Worm (Caenorhabditis elegans) whole organism, L1 larva: ENCODE data around the gene duxl-1.

Source experiments
- blmp-1 ChIP-seq: fragments of 150-350 bp; optimal IDR thresholded peaks from 2 replicates; lab custom pipeline; 2014; ENCODE audit warnings: missing biosample characterization, missing genetic modification characterization
- ceh-90 ChIP-seq: sonication (generic microtip); optimal IDR thresholded peaks from 2 replicates; lab custom pipeline; 2016; ENCODE audit warnings: missing genetic modification characterization, missing compliant biosample characterization
- dpl-1 ChIP-seq, 3 experiments: fragments of 150-350 bp in 2 of 3; sonication (generic microtip) in 1 of 3; optimal IDR thresholded peaks; 2 replicates each; lab custom pipeline; 2014 to 2017; ENCODE audit warnings: missing biosample characterization in 3 of 3, missing genetic modification characterization in 3 of 3, missing genetic modification reagents in 3 of 3
- efl-1 ChIP-seq, 4 experiments: fragments of 150-350 bp; optimal IDR thresholded peaks in 3 of 4; peaks in 1 of 4; 1 replicate in 1 of 4; 2 replicates in 3 of 4; lab custom pipeline; 2014; ENCODE audit warnings: missing biosample characterization in 2 of 4, missing genetic modification characterization in 2 of 4, missing genetic modification reagents in 2 of 4
- efl-3 ChIP-seq: fragments of 200-800 bp; sonication (Bioruptor generic); optimal IDR thresholded peaks from 2 replicates; lab custom pipeline; 2018; ENCODE audit warnings: mild to moderate bottlenecking, missing genetic modification characterization, missing compliant biosample characterization
- egl-13 ChIP-seq: sonication (generic microtip); optimal IDR thresholded peaks from 2 replicates; lab custom pipeline; 2016; ENCODE audit warnings: missing genotype, missing genetic modification reagents, missing genetic modification characterization, missing compliant biosample characterization
- egl-27 ChIP-seq, 2 experiments: fragments of 150-350 bp in 1 of 2; sonication (generic microtip); optimal IDR thresholded peaks; 3 replicates each; lab custom pipeline; 2017 to 2018; ENCODE audit warnings: missing biosample characterization in 2 of 2, missing genetic modification characterization in 2 of 2, missing genetic modification reagents in 2 of 2
- elt-2 ChIP-seq: sonication (generic microtip); optimal IDR thresholded peaks from 2 replicates; lab custom pipeline; 2016; ENCODE audit warnings: missing genetic modification characterization, mild to moderate bottlenecking, inconsistent platforms, missing compliant biosample characterization, missing genetic modification reagents
- elt-3 ChIP-seq, 6 experiments: fragments of 150-350 bp in 1 of 6; sonication (generic microtip); optimal IDR thresholded peaks; 2 replicates each; lab custom pipeline; 2017 to 2018; ENCODE audit warnings: missing biosample characterization in 6 of 6, missing genetic modification characterization in 6 of 6, inconsistent platforms in 1 of 6
- fos-1 ChIP-seq: fragments of 150-350 bp; optimal IDR thresholded peaks from 2 replicates; lab custom pipeline; 2014; ENCODE audit warnings: missing biosample characterization, missing genetic modification characterization
- hlh-17 ChIP-seq: fragments of 200-800 bp; sonication (Bioruptor generic); optimal IDR thresholded peaks from 2 replicates; lab custom pipeline; 2018; ENCODE audit warnings: missing genetic modification characterization, mild to moderate bottlenecking, missing compliant biosample characterization, moderate library complexity, borderline replicate concordance
- hlh-4 ChIP-seq: sonication (generic microtip); optimal IDR thresholded peaks from 2 replicates; lab custom pipeline; 2016; ENCODE audit warnings: mild to moderate bottlenecking, missing genetic modification characterization, missing compliant biosample characterization
- hpl-2 ChIP-seq: fragments of 150-350 bp; optimal IDR thresholded peaks from 2 replicates; lab custom pipeline; 2014; ENCODE audit warnings: missing biosample characterization, missing genetic modification reagents, missing genetic modification characterization
- irx-1 ChIP-seq: sonication (generic microtip); optimal IDR thresholded peaks from 2 replicates; lab custom pipeline; 2016; ENCODE audit warnings: missing genetic modification characterization, missing compliant biosample characterization
- jun-1 ChIP-seq: fragments of 150-350 bp; optimal IDR thresholded peaks from 2 replicates; lab custom pipeline; 2014; ENCODE audit warnings: missing biosample characterization, missing genetic modification reagents, missing genetic modification characterization
- lin-13 ChIP-seq: fragments of 150-350 bp; optimal IDR thresholded peaks from 2 replicates; lab custom pipeline; 2014; ENCODE audit warnings: missing biosample characterization, missing genetic modification reagents, missing genetic modification characterization
- lin-35 ChIP-seq, 2 experiments: fragments of 150-350 bp; optimal IDR thresholded peaks; 2 replicates each; lab custom pipeline; 2014; ENCODE audit warnings: missing biosample characterization in 2 of 2, missing genetic modification characterization in 2 of 2, missing genetic modification reagents in 2 of 2
- mef-2 ChIP-seq: fragments of 150-350 bp; optimal IDR thresholded peaks from 2 replicates; lab custom pipeline; 2014; ENCODE audit warnings: missing biosample characterization, missing genetic modification characterization
- nhr-11 ChIP-seq: fragments of 150-350 bp; optimal IDR thresholded peaks from 2 replicates; lab custom pipeline; 2014; ENCODE audit warnings: missing biosample characterization, missing genetic modification characterization
- nhr-12 ChIP-seq: sonication (generic microtip); optimal IDR thresholded peaks from 2 replicates; lab custom pipeline; 2017; ENCODE audit warnings: missing biosample characterization, missing genetic modification characterization
- nhr-47 ChIP-seq: sonication (generic microtip); optimal IDR thresholded peaks from 2 replicates; lab custom pipeline; 2016; ENCODE audit warnings: mild to moderate bottlenecking, missing genetic modification characterization, moderate library complexity, missing compliant biosample characterization
- nhr-71 ChIP-seq: sonication (generic microtip); optimal IDR thresholded peaks from 2 replicates; lab custom pipeline; 2016; ENCODE audit warnings: mild to moderate bottlenecking, missing genetic modification characterization, moderate library complexity, missing compliant biosample characterization
- nhr-76 ChIP-seq: sonication (generic microtip); optimal IDR thresholded peaks from 2 replicates; lab custom pipeline; 2017; ENCODE audit warnings: missing biosample characterization, missing genetic modification characterization
- nhr-84 ChIP-seq: sonication (generic microtip); optimal IDR thresholded peaks from 2 replicates; lab custom pipeline; 2017; ENCODE audit warnings: missing biosample characterization, missing genetic modification characterization
- pag-3 ChIP-seq: sonication (generic microtip); optimal IDR thresholded peaks from 2 replicates; lab custom pipeline; 2017; ENCODE audit warnings: missing genetic modification characterization, mild to moderate bottlenecking, missing compliant biosample characterization, antibody characterized with exemption, borderline replicate concordance; ENCODE audit not compliant: insufficient read depth
- pax-3 ChIP-seq: fragments of 200-800 bp; sonication (Bioruptor generic); optimal IDR thresholded peaks from 2 replicates; lab custom pipeline; 2018; ENCODE audit warnings: mild to moderate bottlenecking, missing genetic modification characterization, moderate library complexity, missing compliant biosample characterization
- skn-1 ChIP-seq: fragments of 150-350 bp; optimal IDR thresholded peaks from 2 replicates; lab custom pipeline; 2014; ENCODE audit warnings: missing biosample characterization, missing genetic modification characterization
- tlp-1 ChIP-seq: fragments of 150-350 bp; optimal IDR thresholded peaks from 2 replicates; lab custom pipeline; 2014; ENCODE audit warnings: missing biosample characterization, missing genetic modification characterization
- unc-30 ChIP-seq: sonication (generic microtip); optimal IDR thresholded peaks from 2 replicates; lab custom pipeline; 2017; ENCODE audit warnings: missing biosample characterization, missing genetic modification characterization
- unc-86 ChIP-seq: sonication (generic microtip); optimal IDR thresholded peaks from 2 replicates; lab custom pipeline; 2016; ENCODE audit warnings: missing genetic modification characterization, missing compliant biosample characterization
- xbp-1 ChIP-seq: sonication (generic microtip); optimal IDR thresholded peaks from 2 replicates; lab custom pipeline; 2016; ENCODE audit warnings: missing genetic modification characterization, missing compliant biosample characterization
- zag-1 ChIP-seq: fragments of 150-350 bp; optimal IDR thresholded peaks from 2 replicates; lab custom pipeline; 2014; ENCODE audit warnings: missing biosample characterization, missing genetic modification characterization
- ztf-4 ChIP-seq: fragments of 150-350 bp; optimal IDR thresholded peaks from 2 replicates; lab custom pipeline; 2014; ENCODE audit warnings: missing biosample characterization, missing genetic modification characterization

The duxl-1 gene

ce11 chrII:1618948-1619347, 44.6 kb upstream of the duxl-1 start, which contains the start of gene fbxa-166:
fbxa-166 (minus strand) TSS chrII:1619048.
- TF ChIP-seq nhr-84 (tag; lab: Kevin White, UChicago) (no peak), hlh-17 (GFP tag; lab: Kevin White, UChicago) (no peak), blmp-1 (tag; lab: Kevin White, UChicago) (no peak), hlh-4 (tag; lab: Kevin White, UChicago) (no peak), elt-3 (tag; optimal IDR thresholded peaks at IDR 0.05; lab: Kevin White, UChicago) (no peak), egl-27 (tag; optimal IDR thresholded peaks at IDR 0.05; lab: Kevin White, UChicago) (no peak), xbp-1 (tag; lab: Kevin White, UChicago) (no peak), nhr-71 (no peak), pax-3 (no peak), fos-1 (tag; lab: Kevin White, UChicago) (no peak), ceh-90 (no peak), nhr-47 (tag; lab: Kevin White, UChicago) (no peak), tlp-1 (tag; lab: Kevin White, UChicago) (no peak), zag-1 (tag; lab: Kevin White, UChicago) (no peak), nhr-76 (no peak)

DNA sequence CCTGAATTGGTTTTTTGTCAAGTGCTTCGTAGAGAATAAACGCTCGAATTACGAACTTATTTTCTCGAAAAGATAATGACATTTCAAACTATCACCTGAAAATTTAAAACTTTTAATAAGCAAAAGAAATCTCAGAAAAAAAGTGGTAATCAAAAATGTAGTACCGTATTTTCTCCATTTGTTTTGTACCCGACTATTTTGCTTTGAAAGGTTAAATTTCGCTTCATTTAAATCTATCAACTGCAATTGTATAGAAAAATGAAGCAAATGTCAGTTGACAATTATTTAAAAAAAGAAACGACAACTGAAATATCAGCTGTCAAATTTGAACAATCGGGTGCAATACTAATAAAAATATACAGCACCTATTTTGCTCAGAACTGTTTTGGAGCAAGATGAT, 42.3 kb upstream of the duxl-1 start, which contains the start of gene fbxa-158:
Gene fbxa-158, minus strand, starts transcription at position 101 of the 400 bp plus-strand sequence.
- TF ChIP-seq dpl-1 (GFP tag; optimal IDR thresholded peaks at IDR 0.05; lab: Kevin White, UChicago) (no peak), elt-2 (tag; lab: Kevin White, UChicago) (no peak), ztf-4 (no peak), pax-3 (no peak)
- TF ChIP-seq, all 84 proteins: peak for 0

ce11 chrII:1621795-1622194, 41.7 kb upstream of the duxl-1 start:
- TF ChIP-seq mef-2 (tag; lab: Kevin White, UChicago) (no peak), elt-2 (tag; lab: Kevin White, UChicago) (peak; percentile 90), jun-1 (tag; lab: Kevin White, UChicago) (peak; percentile 44), efl-1 (optimal IDR thresholded peaks at IDR 0.05; lab: Kevin White, UChicago) (no peak), efl-1 (GFP tag; optimal IDR thresholded peaks at IDR 0.05 in 1 of 2; lab: Kevin White, UChicago) (no peak), lin-35 (GFP tag; optimal IDR thresholded peaks at IDR 0.05; lab: Kevin White, UChicago) (peak in 1 of 2 experiments; percentile 32)

DNA sequence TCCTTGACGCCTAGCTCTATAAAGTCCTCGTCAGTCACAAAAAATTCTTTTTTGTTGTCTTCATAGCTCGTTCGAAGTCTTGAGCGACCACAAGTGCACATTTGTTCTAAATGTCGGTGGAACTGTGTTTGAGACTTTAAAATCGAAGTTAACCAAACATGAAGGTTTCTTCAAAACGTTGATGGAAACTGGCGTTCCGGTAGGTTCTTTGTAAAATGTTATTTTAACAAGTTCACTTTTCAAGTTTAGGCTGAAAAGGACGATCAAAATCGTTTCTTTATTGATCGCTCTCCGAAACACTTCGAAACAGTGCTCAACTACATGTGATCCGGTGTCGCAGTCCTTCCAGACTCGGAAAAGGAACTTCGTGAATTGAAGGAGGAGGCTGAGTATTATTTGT, 38.9 kb upstream of the duxl-1 start, which contains the start of gene fbxa-160:
Gene fbxa-160, minus strand, starts transcription at position 101 of the 400 bp plus-strand sequence.
- TF ChIP-seq nhr-12, result no peak
- TF ChIP-seq ceh-90, result no peak
- no peak for TF ChIP-seq nhr-84 (tag; lab: Kevin White, UChicago)
- no peak for TF ChIP-seq unc-30 (tag; lab: Kevin White, UChicago)
- TF ChIP-seq hpl-2 (GFP tag; lab: Kevin White, UChicago), result no peak
- no peak for TF ChIP-seq skn-1 (tag; lab: Kevin White, UChicago)
- no peak for TF ChIP-seq lin-13 (GFP tag; lab: Kevin White, UChicago)
- no peak for TF ChIP-seq efl-3 (GFP tag; lab: Kevin White, UChicago)
- TF ChIP-seq nhr-11, result no peak
- no peak for TF ChIP-seq egl-13 (tag; lab: Kevin White, UChicago)
- no peak for TF ChIP-seq pag-3 (tag; lab: Kevin White, UChicago)
- TF ChIP-seq irx-1 (tag; lab: Kevin White, UChicago), result no peak
- no peak for TF ChIP-seq unc-86 (tag; lab: Kevin White, UChicago)
- no peak for TF ChIP-seq lin-35 (GFP tag; optimal IDR thresholded peaks at IDR 0.05; lab: Kevin White, UChicago)
- no peak for TF ChIP-seq egl-27 (tag; optimal IDR thresholded peaks at IDR 0.05; lab: Kevin White, UChicago)
- no peak for TF ChIP-seq hlh-4 (tag; lab: Kevin White, UChicago)

- TF ChIP-seq jun-1 (tag; lab: Kevin White, UChicago) (no peak), nhr-71 (no peak), efl-1 (optimal IDR thresholded peaks at IDR 0.05; lab: Kevin White, UChicago) (no peak), efl-1 (GFP tag; optimal IDR thresholded peaks at IDR 0.05 in 1 of 2; lab: Kevin White, UChicago) (peak in 1 of 2 experiments; percentile 84), efl-3 (GFP tag; lab: Kevin White, UChicago) (no peak)
Measured at ce11 chrII:1625666-1626065, 37.8 kb upstream of the duxl-1 start, which contains the start of gene C08E3.14. C08E3.14 (plus strand) TSS chrII:1625966.
